Fruit fly (Drosophila melanogaster): Measurements from ENCODE around the gene CG14641.
A peak's percentile ranks its signal among the peaks of the same experiment; 100 is the strongest.

Gene CG14641

DNA sequence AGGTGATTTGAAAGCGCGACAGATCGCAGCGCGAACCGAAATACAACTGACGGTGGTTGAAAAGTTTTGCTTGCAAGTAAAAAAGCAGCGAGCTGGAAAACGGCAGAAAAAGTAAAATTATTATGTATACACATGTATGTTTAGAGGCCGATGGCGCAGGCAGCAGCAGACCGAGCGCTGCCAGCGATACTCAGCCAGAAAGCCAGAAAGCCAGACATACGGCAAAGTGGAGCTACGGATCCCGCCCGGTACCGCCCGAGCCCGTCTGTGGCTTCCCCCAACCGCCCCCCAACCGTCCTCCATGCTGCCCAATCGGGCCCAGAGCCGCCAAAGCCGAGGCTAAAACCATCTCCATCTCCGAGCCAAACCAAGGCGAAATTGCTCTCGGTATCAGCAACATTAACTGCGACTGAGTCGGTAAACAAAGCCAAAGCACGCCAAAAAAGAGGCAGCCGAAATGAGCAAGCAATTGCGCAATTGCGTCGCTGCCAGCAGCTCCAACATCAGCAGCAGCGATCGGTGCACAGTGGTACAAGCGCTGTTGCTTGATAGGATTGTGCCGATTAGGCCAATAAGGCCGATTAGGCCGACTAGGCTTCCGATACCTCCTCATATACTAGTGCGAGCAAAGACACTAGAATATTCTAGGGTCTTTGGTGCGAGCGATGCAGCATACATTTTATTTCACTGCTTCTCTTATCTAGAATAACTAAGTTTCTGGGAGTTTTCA is 16.7 kb downstream of the CG14641 start, which contains the start of gene CG14636 (continued):
- TF ChIP-seq CG10321 (GFP tag; IDR thresholded peaks at IDR 0.05) (no peak), MESR4 (GFP tag; optimal IDR thresholded peaks at IDR 0.05) (no peak), vfl (GFP tag; optimal IDR thresholded peaks at IDR 0.05) (no peak), tup (GFP tag; optimal IDR thresholded peaks at IDR 0.05) (no peak), sisA (GFP tag; IDR thresholded peaks at IDR 0.05) (peak; percentile 74), gcm2 (GFP tag; optimal IDR thresholded peaks at IDR 0.05) (peak; percentile 25), p53 (GFP tag; optimal IDR thresholded peaks at IDR 0.05) (peak; percentile 62), slou (GFP tag; optimal IDR thresholded peaks at IDR 0.05) (peak; percentile 35), CG18764 (GFP tag; optimal IDR thresholded peaks at IDR 0.05) (no peak), CG2712 (tag; optimal IDR thresholded peaks at IDR 0.05) (peak; percentile 43), unpg (GFP tag; optimal IDR thresholded peaks at IDR 0.05) (peak; percentile 68), tin (GFP tag; optimal IDR thresholded peaks at IDR 0.05) (peak; percentile 48), CG12236 (GFP tag; optimal IDR thresholded peaks at IDR 0.05) (no peak), gcm (GFP tag; optimal IDR thresholded peaks at IDR 0.05) (peak; percentile 12), CG16815 (GFP tag; optimal IDR thresholded peaks at IDR 0.05) (peak; percentile 24), sob (GFP tag; IDR thresholded peaks at IDR 0.05) (peak; percentile 84), prd (optimal IDR thresholded peaks at IDR 0.05) (no peak), prd (GFP tag; IDR thresholded peaks at IDR 0.05) (peak; percentile 79), Jarid2 (GFP tag; optimal IDR thresholded peaks at IDR 0.05) (peak; percentile 30), Optix (GFP tag; IDR thresholded peaks at IDR 0.05) (peak; percentile 73; the same call in 2 of the 3 replicates), CG2875 (GFP tag; optimal IDR thresholded peaks at IDR 0.05) (no peak), gce (GFP tag; IDR thresholded peaks at IDR 0.05) (peak; percentile 13; the same call in 1 of the 3 replicates), CG1024 (GFP tag; IDR thresholded peaks at IDR 0.05) (no peak), CG7271 (tag; optimal IDR thresholded peaks at IDR 0.05) (no peak), CG6175 (GFP tag; IDR thresholded peaks at IDR 0.05) (0 out of 3 replicates have a peak, but pooled peaks have one; percentile 11), hkb (optimal IDR thresholded peaks at IDR 0.05) (no peak), hkb (GFP tag; IDR thresholded peaks at IDR 0.05) (peak; percentile 83), crc (GFP tag; optimal IDR thresholded peaks at IDR 0.05) (peak; percentile 46), CG4360 (GFP tag; IDR thresholded peaks at IDR 0.05) (no peak), CG4424 (GFP tag; optimal IDR thresholded peaks at IDR 0.05) (peak; percentile 47), Nf-YA (GFP tag; IDR thresholded peaks at IDR 0.05) (peak; percentile 59; the same call in 1 of the 2 replicates), CG9215 (GFP tag; IDR thresholded peaks at IDR 0.05) (peak; percentile 71), dmrt11E (tag; optimal IDR thresholded peaks at IDR 0.05) (no peak), Meics (GFP tag; optimal IDR thresholded peaks at IDR 0.05) (peak; percentile 77), Camta (GFP tag; optimal IDR thresholded peaks at IDR 0.05) (peak; percentile 48), CG15073 (GFP tag; optimal IDR thresholded peaks at IDR 0.05) (no peak), CG4854 (GFP tag; optimal IDR thresholded peaks at IDR 0.05) (peak; percentile 4), ci (GFP tag; IDR thresholded peaks at IDR 0.05) (peak; percentile 50; the same call in 1 of the 3 replicates), sna (GFP tag; IDR thresholded peaks at IDR 0.05; ENCODE audit: partially characterized antibody) (no peak), Oaz (GFP tag; IDR thresholded peaks at IDR 0.05) (peak; percentile 81), ranshi (GFP tag; IDR thresholded peaks at IDR 0.05) (peak; percentile 48; the same call in 1 of the 2 replicates), BEAF-32 (GFP tag; optimal IDR thresholded peaks at IDR 0.05) (no peak), CG11504 (tag; optimal IDR thresholded peaks at IDR 0.05) (peak; percentile 83), scrt (GFP tag; optimal IDR thresholded peaks at IDR 0.05) (peak; percentile 3), CG8290 (GFP tag; optimal IDR thresholded peaks at IDR 0.05) (no peak), CG8290 (tag; optimal IDR thresholded peaks at IDR 0.05) (peak in 1 of 2 experiments; percentile 62), CG17568 (GFP tag; optimal IDR thresholded peaks at IDR 0.05) (peak; percentile 7), trh (GFP tag; optimal IDR thresholded peaks at IDR 0.05) (no peak), Fer1 (GFP tag; optimal IDR thresholded peaks at IDR 0.05) (peak; percentile 84), z (GFP tag; IDR thresholded peaks at IDR 0.05) (0 out of 3 replicates have a peak, but pooled peaks have one; percentile 45), Adf1 (GFP tag; IDR thresholded peaks at IDR 0.05) (peak; percentile 85)

All from whole organism, embryonic.